Worm (Caenorhabditis elegans): ENCODE results near the gene sre-37.
"Not testable (repeated sequence)": the region's sequence is repeated elsewhere in the genome, so short reads cannot be mapped to it uniquely, and the experiment has no call there.

sre-37 gene

DNA sequence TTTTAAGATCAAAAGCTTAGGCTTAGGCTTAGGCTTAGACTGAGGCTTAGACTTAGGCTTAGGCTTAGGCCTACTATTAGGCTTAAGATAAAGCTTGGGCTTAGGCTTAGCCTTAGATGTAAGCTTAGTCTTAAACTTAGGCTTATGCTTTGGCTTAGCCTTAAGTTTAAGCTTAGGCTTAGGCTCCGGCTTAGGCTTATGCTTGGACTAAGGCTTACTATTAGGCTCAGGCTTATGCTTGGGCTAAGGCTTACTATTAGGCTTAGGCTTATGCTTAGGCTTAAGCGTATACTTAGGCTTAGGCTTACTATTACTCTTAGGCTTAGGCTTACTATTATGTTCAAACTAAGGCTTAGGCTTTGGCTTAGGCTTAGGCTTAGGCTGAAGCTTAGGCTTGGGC is 28.9 kb upstream of the sre-37 start:
- TF ChIP-seq nhr-77 (tag; optimal IDR thresholded peaks at IDR 0.05) (no peak), eor-1 (tag; optimal IDR thresholded peaks at IDR 0.05) (no peak), mdl-1 (tag; optimal IDR thresholded peaks at IDR 0.05) (no peak), hmg-11 (tag; optimal IDR thresholded peaks at IDR 0.05) (no peak), elt-1 (tag; optimal IDR thresholded peaks at IDR 0.05) (no peak), unc-62 (GFP tag; optimal IDR thresholded peaks at IDR 0.05) (no peak), nhr-76 (tag; optimal IDR thresholded peaks at IDR 0.05) (no peak), nfya-1 (tag; optimal IDR thresholded peaks at IDR 0.05; ENCODE audit: insufficient read depth) (no peak), egl-27 (tag; optimal IDR thresholded peaks at IDR 0.05) (no peak), ceh-16 (tag; optimal IDR thresholded peaks at IDR 0.05) (no peak), lsy-12 (tag; optimal IDR thresholded peaks at IDR 0.05) (no peak), ztf-4 (tag; optimal IDR thresholded peaks at IDR 0.05) (no peak), nhr-67 (tag; optimal IDR thresholded peaks at IDR 0.05) (no peak), ama-1 (optimal IDR thresholded peaks at IDR 0.05) (no peak), nhr-43 (tag; optimal IDR thresholded peaks at IDR 0.05; ENCODE audit: poor library complexity, severe bottlenecking) (no peak), lin-15B (tag; optimal IDR thresholded peaks at IDR 0.05) (no peak)

DNA sequence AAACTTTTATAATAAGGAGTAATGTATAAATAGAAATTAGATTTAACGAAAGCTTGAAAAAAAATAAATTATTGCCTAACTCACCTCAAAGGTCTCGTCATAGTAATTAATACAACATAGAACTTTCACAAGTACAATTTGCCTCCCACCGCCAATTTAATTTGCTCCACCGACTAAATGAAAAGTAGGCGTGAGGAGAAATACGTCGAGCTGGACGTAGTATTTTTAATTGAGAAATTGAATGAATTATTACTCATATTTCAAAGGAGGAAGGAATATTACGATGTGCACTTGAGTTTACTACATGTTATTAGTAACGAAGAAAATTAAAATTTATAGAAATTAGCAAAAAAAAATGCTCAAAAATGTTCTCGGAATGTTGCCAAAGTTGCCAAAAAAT is 27.2 kb upstream of the sre-37 start, which contains the start of gene Y57A10C.9:
Y57A10C.9 (minus strand) TSS at position 101 of the 400 bp plus-strand sequence.
- no peak for TF ChIP-seq ztf-4 (tag; optimal IDR thresholded peaks at IDR 0.05)

DNA sequence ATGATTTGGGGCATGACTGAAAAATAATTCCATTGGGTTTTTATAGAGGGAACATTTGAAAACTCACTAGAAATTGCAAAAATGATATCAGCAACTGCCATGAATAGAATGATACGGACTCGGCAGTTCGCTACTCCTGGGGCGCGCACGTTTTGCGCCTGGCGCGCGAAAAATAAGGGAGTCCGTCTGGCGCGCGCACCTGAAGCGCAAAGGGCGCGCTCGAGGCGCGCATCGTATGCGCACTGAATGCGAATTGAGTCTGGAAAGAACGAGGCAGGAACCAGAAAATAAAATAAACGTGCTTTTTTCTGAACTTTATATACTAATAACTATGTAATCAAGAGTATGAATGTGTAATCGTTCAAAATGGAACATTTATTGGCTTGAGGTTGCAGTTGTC is 24.5 kb upstream of the sre-37 start, which contains the start of gene Y57A10C.10:
Y57A10C.10 (minus strand) TSS at position 101 of the 400 bp plus-strand sequence.
- not testable (repeated sequence) for TF ChIP-seq nhr-77 (tag; optimal IDR thresholded peaks at IDR 0.05); unc-62 (GFP tag; optimal IDR thresholded peaks at IDR 0.05); nhr-28 (tag; optimal IDR thresholded peaks at IDR 0.05)

DNA sequence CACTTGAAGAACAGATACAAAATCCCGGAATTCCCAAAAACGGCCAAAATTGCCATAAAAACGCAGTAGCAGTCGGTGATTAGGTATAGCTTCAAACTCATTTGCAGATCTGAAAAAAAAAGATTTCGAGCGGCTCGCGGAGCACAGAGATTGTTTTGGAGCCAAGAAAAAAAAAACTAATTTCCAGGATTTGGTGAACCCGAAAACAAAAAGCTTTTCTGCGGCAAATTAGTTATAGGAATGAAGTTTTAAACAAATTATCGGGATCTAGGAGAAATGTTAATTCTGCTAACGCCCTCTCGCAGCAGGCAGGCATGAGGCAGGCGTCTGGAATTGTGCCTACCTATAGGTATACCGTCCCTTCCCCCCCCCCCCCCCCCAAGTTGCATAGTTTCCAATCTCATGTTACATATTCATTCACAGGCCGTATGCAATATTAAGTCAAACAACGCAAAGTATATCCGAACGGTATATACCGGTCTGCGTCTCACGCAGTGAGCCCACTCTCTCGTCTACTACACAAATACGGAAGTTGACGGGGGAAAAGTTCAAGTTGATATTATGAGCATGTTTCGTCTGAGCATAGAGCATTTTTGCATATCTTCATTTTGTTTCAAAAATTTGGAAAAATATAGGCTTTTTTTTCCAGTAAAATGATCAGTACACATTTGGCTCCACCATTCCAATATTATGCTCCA is 20.8 kb upstream of the sre-37 start, which contains the start of the genes W05H5.1 and pitr-6:
W05H5.1 (minus strand) TSS at position 101 of the 698 bp plus-strand sequence.
pitr-6 (plus strand) TSS at position 648 of the 698 bp plus-strand sequence.
- TF ChIP-seq ceh-28 (tag; optimal IDR thresholded peaks at IDR 0.05) (no peak), elt-2 (tag; optimal IDR thresholded peaks at IDR 0.05) (no peak), egl-27 (tag; optimal IDR thresholded peaks at IDR 0.05) (no peak), ama-1 (optimal IDR thresholded peaks at IDR 0.05) (no peak), ztf-11 (tag; optimal IDR thresholded peaks at IDR 0.05) (no peak), pqm-1 (tag; optimal IDR thresholded peaks at IDR 0.05) (no peak), aly-2 (tag; optimal IDR thresholded peaks at IDR 0.05) (no peak), ceh-16 (tag; optimal IDR thresholded peaks at IDR 0.05) (no peak)

DNA sequence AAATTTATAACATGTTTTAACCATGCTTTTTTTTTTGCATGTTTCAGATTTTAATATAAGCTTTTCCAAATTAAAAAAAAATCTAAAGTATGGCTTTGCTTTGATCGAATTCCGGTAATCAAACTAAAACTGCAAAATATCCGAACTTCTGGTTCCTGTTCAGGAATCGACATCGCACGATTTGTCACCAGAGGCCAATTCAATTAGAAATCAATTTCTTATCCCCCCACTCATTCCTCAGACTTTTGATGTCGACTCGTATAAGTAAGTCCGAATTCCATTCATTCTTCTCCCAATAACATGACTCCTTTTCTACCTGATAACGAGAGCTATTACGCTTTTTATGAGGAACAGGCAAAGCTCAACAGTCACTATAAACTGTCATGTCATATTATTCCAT is 17.4 kb upstream of the sre-37 start, which contains the start of gene srh-27:
srh-27 (plus strand) TSS at position 301 of the 400 bp plus-strand sequence.
- TF ChIP-seq tbx-2 (tag; optimal IDR thresholded peaks at IDR 0.05) (no peak), ztf-11 (tag; optimal IDR thresholded peaks at IDR 0.05) (no peak), zag-1 (tag; optimal IDR thresholded peaks at IDR 0.05) (no peak), ceh-28 (tag; optimal IDR thresholded peaks at IDR 0.05) (no peak), nhr-11 (tag; optimal IDR thresholded peaks at IDR 0.05) (no peak)

DNA sequence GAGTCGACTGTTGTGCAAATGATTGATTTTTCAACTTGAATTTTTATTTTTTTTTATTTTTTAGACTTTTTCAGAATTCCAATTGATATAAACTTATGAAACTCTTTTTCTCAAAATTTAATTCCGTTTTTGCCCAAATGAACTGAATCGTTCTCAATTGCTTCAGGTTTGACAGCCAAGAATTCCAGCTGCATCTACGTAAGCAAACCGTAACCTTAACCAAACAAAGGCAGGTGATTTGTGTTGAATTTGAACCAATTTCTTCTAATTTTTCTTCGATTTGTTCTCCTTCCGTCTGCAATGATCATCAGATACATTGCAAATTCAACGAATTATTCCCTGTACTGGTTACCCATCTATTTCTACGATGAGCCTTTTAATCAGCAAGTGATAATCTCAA is 15.8 kb upstream of the sre-37 start, which contains the start of gene sre-34:
sre-34 (plus strand) TSS at position 301 of the 400 bp plus-strand sequence.
- no peak for TF ChIP-seq nhr-77 (tag; optimal IDR thresholded peaks at IDR 0.05)
- TF ChIP-seq nhr-43 (tag; optimal IDR thresholded peaks at IDR 0.05; ENCODE audit: poor library complexity, severe bottlenecking), result no peak
- TF ChIP-seq lin-39 (tag; optimal IDR thresholded peaks at IDR 0.05), result no peak
- TF ChIP-seq ama-1 (optimal IDR thresholded peaks at IDR 0.05), result no peak

DNA sequence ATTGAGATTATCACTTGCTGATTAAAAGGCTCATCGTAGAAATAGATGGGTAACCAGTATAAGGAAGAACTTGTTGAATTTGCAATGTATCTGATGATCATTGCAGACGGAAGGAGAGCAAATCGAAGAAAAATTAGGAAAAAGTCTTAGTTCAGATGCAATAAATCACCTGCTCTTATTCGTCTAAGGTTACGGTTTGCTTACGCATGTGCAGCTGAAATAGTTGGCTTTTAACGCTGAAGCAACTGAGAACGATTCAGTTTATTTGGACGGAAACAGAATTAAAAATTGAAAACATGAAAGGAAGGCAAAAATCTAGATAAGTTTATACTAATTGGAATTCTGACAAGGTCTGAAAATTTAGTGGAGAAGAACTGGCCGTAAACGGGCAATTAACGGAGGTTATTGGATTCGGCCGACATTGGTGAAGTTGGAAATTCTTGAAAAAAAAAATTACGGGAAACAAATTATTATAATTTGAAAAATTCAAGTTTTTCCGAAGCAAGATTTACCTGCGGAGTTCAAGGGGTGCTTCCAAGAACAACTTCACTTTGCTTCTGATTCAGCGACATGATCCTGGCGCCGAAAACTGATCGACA is 12.8 kb upstream of the sre-37 start, which contains the start of the genes sre-35 and sre-33:
sre-35 (minus strand) TSS at position 101 of the 599 bp plus-strand sequence.
sre-33 (plus strand) TSS at position 549 of the 599 bp plus-strand sequence.
- TF ChIP-seq nhr-67 (tag; optimal IDR thresholded peaks at IDR 0.05) (no peak), lsy-12 (tag; optimal IDR thresholded peaks at IDR 0.05) (no peak), mdl-1 (tag; optimal IDR thresholded peaks at IDR 0.05) (no peak)

All from whole organism, L3 larva.